Worm (Caenorhabditis elegans) whole organism, midembryonic: ENCODE measurements around the gene ttr-13.

ENCODE experiments used
- T22C8.4 ChIP-seq: fragments of 200-800 bp; sonication (Bioruptor generic); IDR thresholded peaks from 2 replicates; pipeline ENCODE4 v1.3.6; 2022; ENCODE audit warnings: missing genetic modification characterization, missing compliant biosample characterization
- flt-1 ChIP-seq: fragments of 200-800 bp; sonication (Bioruptor generic); IDR thresholded peaks from 2 replicates; pipeline ENCODE4 v1.3.6; 2022; ENCODE audit warnings: missing genetic modification characterization, missing compliant biosample characterization
- klf-2 ChIP-seq: fragments of 200-800 bp; sonication (Bioruptor generic); conservative IDR thresholded peaks from 2 replicates; pipeline ENCODE4 v1.3.6; 2022; ENCODE audit warnings: missing genetic modification reagents, missing genetic modification characterization, missing compliant biosample characterization
- med-1 ChIP-seq: sonication (generic microtip); optimal IDR thresholded peaks from 2 replicates; lab custom pipeline; 2017; ENCODE audit warnings: missing genetic modification characterization, mild to moderate bottlenecking, missing compliant biosample characterization, antibody characterized with exemption, missing genetic modification reagents; ENCODE audit not compliant: insufficient read depth
- ref-1 ChIP-seq: fragments of 200-800 bp; sonication (Bioruptor generic); conservative IDR thresholded peaks from 2 replicates; pipeline ENCODE4 v1.3.6; 2022; ENCODE audit warnings: missing genetic modification reagents, missing genetic modification characterization, missing compliant biosample characterization
- tab-1 ChIP-seq: fragments of 200-800 bp; sonication (Bioruptor generic); IDR thresholded peaks from 2 replicates; pipeline ENCODE4 v1.3.6; 2022; ENCODE audit warnings: missing genetic modification characterization, missing compliant biosample characterization
- ztf-23 ChIP-seq: fragments of 200-800 bp; sonication (Bioruptor generic); IDR thresholded peaks from 2 replicates; pipeline ENCODE4 v1.3.6; 2022; ENCODE audit warnings: missing genetic modification reagents, missing genetic modification characterization, missing compliant biosample characterization
- ztf-29 ChIP-seq: fragments of 200-800 bp; sonication (Bioruptor generic); IDR thresholded peaks from 2 replicates; pipeline ENCODE4 v1.3.6; 2022; ENCODE audit warnings: missing genetic modification reagents, missing genetic modification characterization, missing compliant biosample characterization

ce11 chrV:20599795-20600194 lies 37.0 kb downstream of the ttr-13 start, which contains the start of gene col-163:
- TF ChIP-seq flt-1 (GFP tag; lab: Robert Waterston, UW) (no peak), tab-1 (GFP tag; lab: Robert Waterston, UW) (no peak), ztf-23 (GFP tag; lab: Robert Waterston, UW) (no peak), ztf-29 (GFP tag; lab: Robert Waterston, UW) (no peak), klf-2 (no peak), ref-1 (GFP tag; lab: Robert Waterston, UW) (no peak), T22C8.4 (GFP tag; lab: Robert Waterston, UW) (no peak), med-1 (GFP tag; lab: Kevin White, UChicago) (no peak)
